Fruit fly (Drosophila melanogaster) S2 (cell line): ENCODE measurements around the gene CG42304.

ENCODE experiments used
- CG8478 ChIP-seq: fragments of >200 bp; optimal IDR thresholded peaks from 2 replicates; lab custom pipeline; 2018
- CTCF ChIP-seq, 2 experiments: fragments of >200 bp; optimal IDR thresholded peaks; 2 replicates each; lab custom pipeline; 2018

The CG42304 gene

dm6 chr3L:2661322-2661721 lies 9.4 kb downstream of the CG42304 start, which contains the start of gene CG33234:
CG33234 (plus strand) TSS chr3L:2661622.
- TF ChIP-seq CG8478 (lab: Kevin White, UChicago), result no peak
- TF ChIP-seq CTCF (optimal IDR thresholded peaks at IDR 0.05; lab: Kevin White, UChicago), result no peak

dm6 chr3L:2702474-2702873 lies 50.6 kb downstream of the CG42304 start:
- TF ChIP-seq CTCF (optimal IDR thresholded peaks at IDR 0.05; lab: Kevin White, UChicago), result no peak
- TF ChIP-seq CG8478 (lab: Kevin White, UChicago), result no peak
